Fruit fly (Drosophila melanogaster) whole organism, embryonic: ENCODE data around the gene CG14982.

Experiments
- Atf3 ChIP-seq: fragments of 200-800 bp; sonication (Bioruptor generic); optimal IDR thresholded peaks from 3 replicates; lab custom pipeline; 2016; ENCODE audit warnings: missing biosample characterization, missing genetic modification characterization
- Bteb2 ChIP-seq: fragments of 200-800 bp; sonication (Bioruptor generic); optimal IDR thresholded peaks from 2 replicates; lab custom pipeline; 2016; ENCODE audit warnings: missing biosample characterization, missing genetic modification characterization
- CG11085 ChIP-seq: fragments of 200-800 bp; sonication (Bioruptor generic); IDR thresholded peaks from 2 replicates; pipeline ENCODE4 v1.3.6; 2022; ENCODE audit warnings: missing biosample characterization, missing genetic modification characterization
- CG11696 ChIP-seq: fragments of 200-800 bp; sonication (Bioruptor generic); IDR thresholded peaks from 2 replicates; pipeline ENCODE4 v1.3.6; 2022; ENCODE audit warnings: missing biosample characterization, missing genetic modification characterization
- CG12236 ChIP-seq: fragments of 200-800 bp; sonication (Bioruptor generic); optimal IDR thresholded peaks from 2 replicates; lab custom pipeline; 2016; ENCODE audit warnings: missing biosample characterization, missing genetic modification characterization
- CG12942 ChIP-seq: fragments of 200-800 bp; sonication (Bioruptor generic); optimal IDR thresholded peaks from 3 replicates; lab custom pipeline; 2016; ENCODE audit warnings: missing biosample characterization, missing genetic modification characterization
- CG15269 ChIP-seq: fragments of 200-800 bp; sonication (Bioruptor generic); optimal IDR thresholded peaks from 2 replicates; lab custom pipeline; 2018; ENCODE audit warnings: missing biosample characterization, mild to moderate bottlenecking, missing genetic modification characterization, moderate library complexity
- CG1647 ChIP-seq: fragments of 200-800 bp; sonication (Bioruptor generic); optimal IDR thresholded peaks from 3 replicates; lab custom pipeline; 2016; ENCODE audit warnings: missing biosample characterization, missing genetic modification characterization
- CG16863 ChIP-seq: fragments of 200-800 bp; sonication (Bioruptor generic); optimal IDR thresholded peaks from 3 replicates; lab custom pipeline; 2016; ENCODE audit warnings: missing biosample characterization, missing genetic modification characterization
- CG17802 ChIP-seq: fragments of 200-800 bp; sonication (Bioruptor generic); optimal IDR thresholded peaks from 2 replicates; lab custom pipeline; 2018; ENCODE audit warnings: missing biosample characterization, mild to moderate bottlenecking, missing genetic modification characterization, moderate library complexity
- CG30020 ChIP-seq: fragments of 200-800 bp; optimal IDR thresholded peaks from 2 replicates; lab custom pipeline; 2019; ENCODE audit warnings: missing biosample characterization, mild to moderate bottlenecking, missing genetic modification characterization, moderate library complexity
- CG4820 ChIP-seq: fragments of 200-800 bp; sonication (Bioruptor generic); optimal IDR thresholded peaks from 3 replicates; lab custom pipeline; 2016; ENCODE audit warnings: missing biosample characterization, missing genetic modification characterization
- CG5953 ChIP-seq: fragments of 200-800 bp; sonication (Bioruptor generic); IDR thresholded peaks from 2 replicates; pipeline ENCODE4 v1.3.6; 2022; ENCODE audit warnings: missing biosample characterization, missing genetic modification characterization
- CG6175 ChIP-seq: fragments of 200-800 bp; sonication (Bioruptor generic); IDR thresholded peaks from 3 replicates; pipeline ENCODE4 v1.3.6; 2022; ENCODE audit warnings: missing biosample characterization, missing genetic modification characterization
- CG8944 ChIP-seq: fragments of 200-800 bp; sonication (Bioruptor generic); optimal IDR thresholded peaks from 3 replicates; lab custom pipeline; 2016; ENCODE audit warnings: missing biosample characterization, missing genetic modification characterization
- CG9932 ChIP-seq: fragments of 200-800 bp; sonication (Bioruptor generic); IDR thresholded peaks from 2 replicates; pipeline ENCODE4 v1.3.6; 2022; ENCODE audit warnings: missing biosample characterization, missing genetic modification characterization
- CkIIα-i1 ChIP-seq: fragments of 200-800 bp; sonication (Bioruptor generic); IDR thresholded peaks from 2 replicates; pipeline ENCODE4 v1.3.6; 2022; ENCODE audit warnings: missing biosample characterization, missing genetic modification characterization
- D ChIP-seq, 2 experiments: fragments of 200-800 bp in 1 of 2; fragments of >200 bp in 1 of 2; sonication (Bioruptor generic) in 1 of 2; optimal IDR thresholded peaks; 2 replicates in 1 of 2; 3 replicates in 1 of 2; lab custom pipeline; 2017; ENCODE audit warnings: mild to moderate bottlenecking in 1 of 2, missing biosample characterization in 1 of 2, missing genetic modification characterization in 1 of 2, missing genetic modification reagents in 1 of 2
- E2f1 ChIP-seq: fragments of 200-800 bp; sonication (Bioruptor generic); IDR thresholded peaks from 2 replicates; pipeline ENCODE4 v1.3.6; 2022; ENCODE audit warnings: missing biosample characterization, missing genetic modification characterization
- Ets65A ChIP-seq: fragments of 200-800 bp; sonication (Bioruptor generic); peaks from one replicate; lab custom pipeline; 2016; ENCODE audit warnings: missing biosample characterization, missing genetic modification characterization
- HHEX ChIP-seq: fragments of 200-800 bp; sonication (Bioruptor generic); optimal IDR thresholded peaks from 3 replicates; lab custom pipeline; 2017; ENCODE audit warnings: missing biosample characterization, mild to moderate bottlenecking, missing genetic modification characterization, missing genetic modification reagents
- HmgZ ChIP-seq: fragments of 200-800 bp; sonication (Bioruptor generic); optimal IDR thresholded peaks from 2 replicates; lab custom pipeline; 2018; ENCODE audit warnings: missing biosample characterization, mild to moderate bottlenecking, missing genetic modification characterization
- MTF-1 ChIP-seq: fragments of 200-800 bp; sonication (Bioruptor generic); optimal IDR thresholded peaks from 2 replicates; lab custom pipeline; 2018; ENCODE audit warnings: missing biosample characterization, mild to moderate bottlenecking, missing genetic modification characterization, borderline replicate concordance
- Mrtf ChIP-seq: fragments of 200-800 bp; sonication (Bioruptor generic); IDR thresholded peaks from 3 replicates; pipeline ENCODE4 v1.3.6; 2022; ENCODE audit warnings: missing biosample characterization, missing genetic modification characterization
- NC2β ChIP-seq: fragments of 200-800 bp; sonication (Bioruptor generic); optimal IDR thresholded peaks from 2 replicates; lab custom pipeline; 2016; ENCODE audit warnings: missing biosample characterization, missing genetic modification characterization
- Oli ChIP-seq: fragments of 200-800 bp; sonication (Bioruptor generic); optimal IDR thresholded peaks from 2 replicates; lab custom pipeline; 2018; ENCODE audit warnings: missing biosample characterization, mild to moderate bottlenecking, missing genetic modification characterization, moderate library complexity
- PHDP ChIP-seq: fragments of 200-800 bp; sonication (Bioruptor generic); optimal IDR thresholded peaks from 3 replicates; lab custom pipeline; 2018; ENCODE audit warnings: missing biosample characterization, mild to moderate bottlenecking, missing genetic modification characterization, moderate library complexity
- Pdp1 ChIP-seq, 2 experiments: fragments of 200-800 bp; sonication (Bioruptor generic); optimal IDR thresholded peaks; 3 replicates each; lab custom pipeline; 2016; ENCODE audit warnings: missing biosample characterization in 2 of 2, missing genetic modification characterization in 2 of 2, mild to moderate bottlenecking in 1 of 2, moderate library complexity in 1 of 2
- Sry-δ ChIP-seq: fragments of 200-800 bp; sonication (Bioruptor generic); optimal IDR thresholded peaks from 2 replicates; lab custom pipeline; 2016; ENCODE audit warnings: missing biosample characterization, missing genetic modification characterization
- Stat92E ChIP-seq, 3 experiments: fragments of >200 bp in 2 of 3; fragments of 200-800 bp in 1 of 3; sonication (Bioruptor generic) in 1 of 3; optimal IDR thresholded peaks; 2 replicates each; lab custom pipeline; 2017 to 2019; ENCODE audit warnings: missing biosample characterization in 3 of 3, missing genetic modification characterization in 3 of 3, mild to moderate bottlenecking in 1 of 3, moderate library complexity in 1 of 3
- Trl ChIP-seq, 3 experiments: fragments of >200 bp in 2 of 3; fragments of 200-800 bp in 1 of 3; sonication (Bioruptor generic) in 1 of 3; optimal IDR thresholded peaks; 2 replicates in 1 of 3; 3 replicates in 2 of 3; lab custom pipeline; 2016 to 2017; ENCODE audit warnings: missing biosample characterization in 1 of 3, missing genetic modification characterization in 1 of 3
- amos ChIP-seq: fragments of 200-800 bp; sonication (Bioruptor generic); IDR thresholded peaks from 2 replicates; pipeline ENCODE4 v1.3.6; 2022; ENCODE audit warnings: missing biosample characterization, missing genetic modification characterization; ENCODE audit not compliant: partially characterized antibody
- bab2 ChIP-seq: fragments of 200-800 bp; sonication (Bioruptor generic); optimal IDR thresholded peaks from 2 replicates; lab custom pipeline; 2016; ENCODE audit warnings: missing biosample characterization, missing genetic modification characterization
- btn ChIP-seq: fragments of 200-800 bp; sonication (Bioruptor generic); optimal IDR thresholded peaks from 2 replicates; lab custom pipeline; 2016; ENCODE audit warnings: missing biosample characterization, missing genetic modification characterization
- chinmo ChIP-seq: fragments of 200-800 bp; sonication (Bioruptor generic); IDR thresholded peaks from 4 replicates; pipeline ENCODE4 v1.3.6; 2022; ENCODE audit warnings: missing biosample characterization, missing genetic modification characterization; ENCODE audit not compliant: partially characterized antibody
- chm ChIP-seq: fragments of 200-800 bp; sonication (Bioruptor generic); IDR thresholded peaks from 2 replicates; pipeline ENCODE4 v1.3.6; 2022; ENCODE audit warnings: missing biosample characterization, missing genetic modification characterization
- chn ChIP-seq: fragments of 200-800 bp; sonication (Bioruptor generic); optimal IDR thresholded peaks from 2 replicates; lab custom pipeline; 2016; ENCODE audit warnings: missing biosample characterization, missing genetic modification characterization
- cwo ChIP-seq: fragments of 200-800 bp; sonication (Bioruptor generic); optimal IDR thresholded peaks from 3 replicates; lab custom pipeline; 2017; ENCODE audit warnings: missing biosample characterization, missing genetic modification characterization, mild to moderate bottlenecking, moderate library complexity, missing genetic modification reagents
- dimm ChIP-seq: fragments of 200-800 bp; sonication (Bioruptor generic); IDR thresholded peaks from 2 replicates; pipeline ENCODE4 v1.3.6; 2022; ENCODE audit warnings: missing biosample characterization, missing genetic modification characterization
- fd102C ChIP-seq: fragments of 200-800 bp; sonication (Bioruptor generic); optimal IDR thresholded peaks from 2 replicates; lab custom pipeline; 2018; ENCODE audit warnings: missing biosample characterization, mild to moderate bottlenecking, missing genetic modification characterization, moderate library complexity
- gcm ChIP-seq: fragments of 200-800 bp; sonication (Bioruptor generic); optimal IDR thresholded peaks from 2 replicates; lab custom pipeline; 2019; ENCODE audit warnings: missing biosample characterization, mild to moderate bottlenecking, missing genetic modification characterization, moderate library complexity
- grau ChIP-seq: fragments of 200-800 bp; optimal IDR thresholded peaks from 3 replicates; lab custom pipeline; 2019; ENCODE audit warnings: missing biosample characterization, mild to moderate bottlenecking, missing genetic modification characterization, moderate library complexity
- onecut ChIP-seq: fragments of 200-800 bp; sonication (Bioruptor generic); IDR thresholded peaks from 2 replicates; pipeline ENCODE4 v1.3.6; 2022; ENCODE audit warnings: missing biosample characterization, missing genetic modification characterization
- org-1 ChIP-seq: fragments of 200-800 bp; sonication (Bioruptor generic); optimal IDR thresholded peaks from 2 replicates; lab custom pipeline; 2017; ENCODE audit warnings: missing biosample characterization, missing genetic modification characterization
- phol ChIP-seq: fragments of 200-800 bp; sonication (Bioruptor generic); optimal IDR thresholded peaks from 3 replicates; lab custom pipeline; 2018; ENCODE audit warnings: missing biosample characterization, mild to moderate bottlenecking, missing genetic modification characterization, moderate library complexity
- pzg ChIP-seq: fragments of 200-800 bp; sonication (Bioruptor generic); optimal IDR thresholded peaks from 3 replicates; lab custom pipeline; 2018; ENCODE audit warnings: missing biosample characterization, mild to moderate bottlenecking, missing genetic modification characterization, moderate library complexity
- sens-2 ChIP-seq: fragments of 200-800 bp; sonication (Bioruptor generic); IDR thresholded peaks from 2 replicates; pipeline ENCODE4 v1.3.6; 2022; ENCODE audit warnings: missing biosample characterization, missing genetic modification characterization
- tap ChIP-seq: fragments of 200-800 bp; optimal IDR thresholded peaks from 3 replicates; lab custom pipeline; 2019; ENCODE audit warnings: missing biosample characterization, mild to moderate bottlenecking, missing genetic modification characterization, moderate library complexity
- unpg ChIP-seq: fragments of 200-800 bp; sonication (Bioruptor generic); optimal IDR thresholded peaks from 3 replicates; lab custom pipeline; 2018; ENCODE audit warnings: missing biosample characterization, mild to moderate bottlenecking, missing genetic modification characterization, moderate library complexity
- zf30C ChIP-seq: fragments of 200-800 bp; sonication (Bioruptor generic); optimal IDR thresholded peaks from 3 replicates; lab custom pipeline; 2018; ENCODE audit warnings: missing biosample characterization, mild to moderate bottlenecking, missing genetic modification characterization

CG14982 gene

DNA sequence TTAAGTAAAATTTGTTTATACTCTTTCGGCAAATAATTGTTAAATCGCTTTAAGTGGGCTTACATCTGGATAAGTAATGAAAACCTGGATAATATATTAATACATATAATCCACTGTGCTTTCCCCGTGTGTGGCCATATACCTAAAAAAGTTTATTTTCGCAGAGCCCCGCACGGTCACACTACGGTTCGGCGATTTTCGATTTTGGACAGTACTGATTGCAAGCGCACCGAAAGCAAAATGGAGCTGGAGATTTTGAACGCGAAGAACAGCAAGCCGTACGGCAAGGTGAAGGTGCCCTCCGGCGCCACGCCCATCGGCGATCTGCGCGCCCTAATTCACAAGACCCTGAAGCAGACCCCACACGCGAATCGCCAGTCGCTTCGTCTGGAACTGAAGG lies 39.2 kb upstream of the CG14982 start, which contains the start of gene Sc2 (continued):
- TF ChIP-seq Mrtf (GFP tag; lab: Robert Waterston, UW) (no peak), phol (tag; lab: Kevin White, UChicago) (no peak), CG8944 (GFP tag; lab: Kevin White, UChicago) (no peak), HHEX (GFP tag; lab: Kevin White, UChicago) (no peak), CG12942 (GFP tag; lab: Kevin White, UChicago) (no peak), CG9932 (peak; percentile 78), Oli (tag; lab: Kevin White, UChicago) (no peak), onecut (no peak; the same call in 1 of the 2 replicates), chinmo (0 out of 4 replicates have a peak, but pooled peaks have one; percentile 14), CG1647 (GFP tag; lab: Kevin White, UChicago) (no peak), zf30C (GFP tag; lab: Kevin White, UChicago) (no peak), grau (no peak), CG11696 (GFP tag; lab: Robert Waterston, UW) (no peak), chn (GFP tag; lab: Kevin White, UChicago) (no peak), Stat92E (GFP tag; optimal IDR thresholded peaks at IDR 0.05; lab: Kevin White, UChicago) (no peak), cwo (no peak), fd102C (GFP tag; lab: Kevin White, UChicago) (no peak), CG15269 (tag; lab: Kevin White, UChicago) (peak; percentile 2), chm (GFP tag; lab: Robert Waterston, UW) (no peak; the same call in 1 of the 2 replicates), CG4820 (GFP tag; lab: Kevin White, UChicago) (no peak), Ets65A (no peak), CG30020 (tag; lab: Kevin White, UChicago) (no peak), Sry-δ (GFP tag; lab: Kevin White, UChicago) (no peak), CG11085 (GFP tag; lab: Robert Waterston, UW) (0 out of 2 replicates have a peak, but pooled peaks have one; percentile 18), Bteb2 (no peak), dimm (no peak), amos (GFP tag; lab: Robert Waterston, UW) (peak; percentile 38; the same call in 1 of the 2 replicates), MTF-1 (GFP tag; lab: Kevin White, UChicago) (peak; percentile 29), CG6175 (no peak), org-1 (GFP tag; lab: Kevin White, UChicago) (no peak), Pdp1 (GFP tag; optimal IDR thresholded peaks at IDR 0.05; lab: Kevin White, UChicago) (peak in 1 of 2 experiments; percentile 36), sens-2 (GFP tag; lab: Robert Waterston, UW) (no peak), NC2β (no peak), D (optimal IDR thresholded peaks at IDR 0.05; lab: Kevin White, UChicago) (no peak), D (GFP tag; optimal IDR thresholded peaks at IDR 0.05; lab: Kevin White, UChicago) (no peak), CG16863 (GFP tag; lab: Kevin White, UChicago) (no peak), CG5953 (GFP tag; lab: Robert Waterston, UW) (no peak), CG12236 (GFP tag; lab: Kevin White, UChicago) (no peak), pzg (GFP tag; lab: Kevin White, UChicago) (peak; percentile 49), btn (no peak), E2f1 (GFP tag; lab: Robert Waterston, UW) (no peak), gcm (no peak), Trl (optimal IDR thresholded peaks at IDR 0.05; lab: Kevin White, UChicago) (no peak), Trl (GFP tag; optimal IDR thresholded peaks at IDR 0.05; lab: Kevin White, UChicago) (no peak), tap (tag; lab: Kevin White, UChicago) (no peak), CkIIα-i1 (GFP tag; lab: Robert Waterston, UW) (no peak), CG17802 (tag; lab: Kevin White, UChicago) (no peak), unpg (no peak), HmgZ (tag; lab: Kevin White, UChicago) (peak; percentile 14), PHDP (tag; lab: Kevin White, UChicago) (no peak), bab2 (GFP tag; lab: Kevin White, UChicago) (no peak), Atf3 (GFP tag; lab: Kevin White, UChicago) (no peak)
